Fruit fly (Drosophila melanogaster) whole organism, embryonic: ENCODE data around the gene SmydA-2.

ENCODE experiments used
- ATbp ChIP-seq: fragments of 200-800 bp; sonication (Bioruptor generic); optimal IDR thresholded peaks from 2 replicates; lab custom pipeline; 2017; ENCODE audit warnings: missing biosample characterization, mild to moderate bottlenecking, missing genetic modification characterization, missing genetic modification reagents
- Atf-2 ChIP-seq: fragments of 200-800 bp; sonication (Bioruptor generic); optimal IDR thresholded peaks from 2 replicates; lab custom pipeline; 2016; ENCODE audit warnings: missing biosample characterization, missing genetic modification characterization
- Awh ChIP-seq: fragments of 200-800 bp; sonication (Bioruptor generic); IDR thresholded peaks from 2 replicates; pipeline ENCODE4, ENCODE4 v1.3.6; 2022; ENCODE audit warnings: missing biosample characterization, missing genetic modification characterization
- CG1024 ChIP-seq: fragments of 200-800 bp; sonication (Bioruptor generic); IDR thresholded peaks from 2 replicates; pipeline ENCODE4 v1.3.6; 2022; ENCODE audit warnings: missing biosample characterization, missing genetic modification characterization
- CG11696 ChIP-seq: fragments of 200-800 bp; sonication (Bioruptor generic); IDR thresholded peaks from 2 replicates; pipeline ENCODE4 v1.3.6; 2022; ENCODE audit warnings: missing biosample characterization, missing genetic modification characterization
- CG12071 ChIP-seq: fragments of 200-800 bp; sonication (Bioruptor generic); optimal IDR thresholded peaks from 3 replicates; lab custom pipeline; 2018; ENCODE audit warnings: missing biosample characterization, mild to moderate bottlenecking, missing genetic modification characterization
- CG12155 ChIP-seq: fragments of 200-800 bp; sonication (Bioruptor generic); optimal IDR thresholded peaks from 3 replicates; lab custom pipeline; 2016; ENCODE audit warnings: missing biosample characterization, missing genetic modification characterization
- CG12299 ChIP-seq: fragments of 200-800 bp; sonication (Bioruptor generic); optimal IDR thresholded peaks from 2 replicates; lab custom pipeline; 2018; ENCODE audit warnings: missing biosample characterization, mild to moderate bottlenecking, missing genetic modification characterization
- CG15601 ChIP-seq: fragments of 200-800 bp; sonication (Bioruptor generic); optimal IDR thresholded peaks from 3 replicates; lab custom pipeline; 2019; ENCODE audit warnings: missing biosample characterization, mild to moderate bottlenecking, missing genetic modification characterization, moderate library complexity
- CG16813 ChIP-seq: fragments of 200-800 bp; sonication (Bioruptor generic); IDR thresholded peaks from 3 replicates; pipeline ENCODE4 v1.3.6; 2022; ENCODE audit warnings: missing biosample characterization, missing genetic modification characterization; ENCODE audit not compliant: partially characterized antibody
- CG17186 ChIP-seq: fragments of 200-800 bp; sonication (Bioruptor generic); optimal IDR thresholded peaks from 3 replicates; lab custom pipeline; 2017; ENCODE audit warnings: missing biosample characterization, missing genetic modification reagents, missing genetic modification characterization
- CG17359 ChIP-seq: fragments of 200-800 bp; sonication (Bioruptor generic); optimal IDR thresholded peaks from 3 replicates; lab custom pipeline; 2018; ENCODE audit warnings: missing biosample characterization, mild to moderate bottlenecking, missing genetic modification characterization, moderate library complexity
- CG17361 ChIP-seq: fragments of 200-800 bp; sonication (Bioruptor generic); IDR thresholded peaks from 3 replicates; pipeline ENCODE4 v1.3.6; 2022; ENCODE audit warnings: missing biosample characterization, missing genetic modification characterization
- CG1832 ChIP-seq: fragments of 200-800 bp; sonication (Bioruptor generic); optimal IDR thresholded peaks from 2 replicates; lab custom pipeline; 2017; ENCODE audit warnings: missing biosample characterization, mild to moderate bottlenecking, missing genetic modification characterization, inconsistent platforms
- CG2116 ChIP-seq: fragments of 200-800 bp; sonication (Bioruptor generic); optimal IDR thresholded peaks from 3 replicates; lab custom pipeline; 2018; ENCODE audit warnings: missing biosample characterization, mild to moderate bottlenecking, missing genetic modification characterization
- CG31224 ChIP-seq: fragments of 200-800 bp; sonication (Bioruptor generic); IDR thresholded peaks from 2 replicates; pipeline ENCODE4 v1.3.6; 2022; ENCODE audit warnings: missing biosample characterization, missing genetic modification characterization
- CG32532 ChIP-seq: fragments of 200-800 bp; sonication (Bioruptor generic); IDR thresholded peaks from 2 replicates; pipeline ENCODE4 v1.3.6; 2022; ENCODE audit warnings: missing biosample characterization, missing genetic modification characterization
- CG32767 ChIP-seq: fragments of 200-800 bp; sonication (Bioruptor generic); IDR thresholded peaks from 2 replicates; pipeline ENCODE4 v1.3.6; 2022; ENCODE audit warnings: missing biosample characterization, missing genetic modification characterization
- CG32772 ChIP-seq: fragments of 200-800 bp; sonication (Bioruptor generic); IDR thresholded peaks from 2 replicates; pipeline ENCODE4 v1.3.6; 2022; ENCODE audit warnings: missing biosample characterization, missing genetic modification characterization
- CG33213 ChIP-seq: fragments of 200-800 bp; sonication (Bioruptor generic); optimal IDR thresholded peaks from 3 replicates; lab custom pipeline; 2016; ENCODE audit warnings: missing biosample characterization, missing genetic modification characterization
- CG3407 ChIP-seq: fragments of 200-800 bp; sonication (Bioruptor generic); optimal IDR thresholded peaks from 2 replicates; lab custom pipeline; 2018; ENCODE audit warnings: missing biosample characterization, mild to moderate bottlenecking, missing genetic modification characterization
- CG4707 ChIP-seq: fragments of 200-800 bp; sonication (Bioruptor generic); optimal IDR thresholded peaks from 2 replicates; lab custom pipeline; 2018; ENCODE audit warnings: missing biosample characterization, mild to moderate bottlenecking, missing genetic modification characterization, moderate library complexity
- CG8388 ChIP-seq: fragments of 200-800 bp; sonication (Bioruptor generic); optimal IDR thresholded peaks from 2 replicates; lab custom pipeline; 2019; ENCODE audit warnings: missing biosample characterization, mild to moderate bottlenecking, missing genetic modification characterization, moderate library complexity
- CrebB ChIP-seq: fragments of 200-800 bp; sonication (Bioruptor generic); optimal IDR thresholded peaks from 3 replicates; lab custom pipeline; 2018; ENCODE audit warnings: missing biosample characterization, mild to moderate bottlenecking, missing genetic modification characterization
- Dref ChIP-seq: fragments of 200-800 bp; sonication (Bioruptor generic); IDR thresholded peaks from 2 replicates; pipeline ENCODE4 v1.3.6; 2022; ENCODE audit warnings: missing biosample characterization, missing genetic modification characterization
- Elba2 ChIP-seq: fragments of 200-800 bp; sonication (Bioruptor generic); optimal IDR thresholded peaks from 3 replicates; lab custom pipeline; 2016; ENCODE audit warnings: missing biosample characterization, missing genetic modification characterization
- Fer1 ChIP-seq: fragments of 200-800 bp; sonication (Bioruptor generic); optimal IDR thresholded peaks from 2 replicates; lab custom pipeline; 2017; ENCODE audit warnings: missing biosample characterization, mild to moderate bottlenecking, missing genetic modification characterization
- Gsc ChIP-seq: fragments of 200-800 bp; sonication (Bioruptor generic); IDR thresholded peaks from 2 replicates; pipeline ENCODE4 v1.3.6; 2022; ENCODE audit warnings: missing biosample characterization, missing genetic modification characterization
- Lim3 ChIP-seq: fragments of 200-800 bp; sonication (Bioruptor generic); IDR thresholded peaks from 2 replicates; pipeline ENCODE4 v1.3.6; 2022; ENCODE audit warnings: missing biosample characterization, missing genetic modification characterization
- Nf-YC ChIP-seq: fragments of 200-800 bp; optimal IDR thresholded peaks from 3 replicates; lab custom pipeline; 2019; ENCODE audit warnings: missing biosample characterization, mild to moderate bottlenecking, missing genetic modification characterization, moderate library complexity
- Oli ChIP-seq: fragments of 200-800 bp; sonication (Bioruptor generic); optimal IDR thresholded peaks from 2 replicates; lab custom pipeline; 2018; ENCODE audit warnings: missing biosample characterization, mild to moderate bottlenecking, missing genetic modification characterization, moderate library complexity
- abd-A ChIP-seq: fragments of 200-800 bp; sonication (Bioruptor generic); optimal IDR thresholded peaks from 3 replicates; lab custom pipeline; 2019; ENCODE audit warnings: missing biosample characterization, mild to moderate bottlenecking, missing genetic modification characterization, moderate library complexity
- ap ChIP-seq: fragments of 200-800 bp; sonication (Bioruptor generic); IDR thresholded peaks from 2 replicates; pipeline ENCODE4 v1.3.6; 2022; ENCODE audit warnings: missing biosample characterization, missing genetic modification characterization
- bcd ChIP-seq: fragments of 200-800 bp; sonication (Bioruptor generic); optimal IDR thresholded peaks from 2 replicates; lab custom pipeline; 2017; ENCODE audit warnings: missing biosample characterization, mild to moderate bottlenecking, missing genetic modification characterization
- bsh ChIP-seq, 2 experiments: fragments of 200-800 bp; sonication (Bioruptor generic); optimal IDR thresholded peaks; 2 replicates each; lab custom pipeline; 2017 to 2018; ENCODE audit warnings: mild to moderate bottlenecking in 2 of 2, missing biosample characterization in 2 of 2, missing genetic modification characterization in 2 of 2, moderate library complexity in 1 of 2
- dmrt11E ChIP-seq: fragments of 200-800 bp; sonication (Bioruptor generic); optimal IDR thresholded peaks from 3 replicates; lab custom pipeline; 2018; ENCODE audit warnings: missing biosample characterization, mild to moderate bottlenecking, missing genetic modification characterization, moderate library complexity
- gcm2 ChIP-seq: fragments of 200-800 bp; sonication (Bioruptor generic); optimal IDR thresholded peaks from 2 replicates; lab custom pipeline; 2016; ENCODE audit warnings: missing biosample characterization, missing genetic modification characterization
- gro ChIP-seq: fragments of 200-800 bp; sonication (Bioruptor generic); optimal IDR thresholded peaks from 2 replicates; lab custom pipeline; 2016; ENCODE audit warnings: missing biosample characterization, missing genetic modification characterization
- her ChIP-seq: fragments of 200-800 bp; sonication (Bioruptor generic); optimal IDR thresholded peaks from 2 replicates; lab custom pipeline; 2016; ENCODE audit warnings: missing biosample characterization, missing genetic modification characterization
- kay ChIP-seq: fragments of 200-800 bp; sonication (Bioruptor generic); optimal IDR thresholded peaks from 2 replicates; lab custom pipeline; 2016; ENCODE audit warnings: missing biosample characterization, missing genetic modification characterization
- nerfin-1 ChIP-seq: fragments of 200-800 bp; sonication (Bioruptor generic); optimal IDR thresholded peaks from 3 replicates; lab custom pipeline; 2019; ENCODE audit warnings: missing biosample characterization, mild to moderate bottlenecking, missing genetic modification characterization, moderate library complexity
- nerfin-2 ChIP-seq: fragments of 200-800 bp; sonication (Bioruptor generic); IDR thresholded peaks from 2 replicates; pipeline ENCODE4 v1.3.6; 2022; ENCODE audit warnings: missing biosample characterization, missing genetic modification characterization; ENCODE audit not compliant: partially characterized antibody
- pan ChIP-seq, 4 experiments: fragments of >200 bp in 3 of 4; fragments of 200-800 bp in 1 of 4; sonication (Bioruptor generic) in 1 of 4; optimal IDR thresholded peaks in 3 of 4; IDR thresholded peaks in 1 of 4; 2 replicates each; pipeline versions ENCODE4 v1.3.6 to Lab custom; 2017 to 2022; ENCODE audit warnings: missing biosample characterization in 2 of 4, missing genetic modification characterization in 2 of 4, mixed read lengths in 1 of 4
- pho ChIP-seq: fragments of 200-800 bp; sonication (Bioruptor generic); optimal IDR thresholded peaks from 2 replicates; lab custom pipeline; 2016; ENCODE audit warnings: missing biosample characterization, missing genetic modification characterization
- pnt ChIP-seq: fragments of 200-800 bp; sonication (Bioruptor generic); optimal IDR thresholded peaks from 3 replicates; lab custom pipeline; 2016; ENCODE audit warnings: missing biosample characterization, missing genetic modification characterization
- pzg ChIP-seq: fragments of 200-800 bp; sonication (Bioruptor generic); optimal IDR thresholded peaks from 3 replicates; lab custom pipeline; 2018; ENCODE audit warnings: missing biosample characterization, mild to moderate bottlenecking, missing genetic modification characterization, moderate library complexity
- rib ChIP-seq: fragments of 200-800 bp; sonication (Bioruptor generic); IDR thresholded peaks from 2 replicates; pipeline ENCODE4 v1.3.6; 2022; ENCODE audit warnings: missing biosample characterization, missing genetic modification characterization
- row ChIP-seq: fragments of 200-800 bp; sonication (Bioruptor generic); IDR thresholded peaks from 3 replicates; pipeline ENCODE4 v1.3.6; 2022; ENCODE audit warnings: missing biosample characterization, missing genetic modification characterization
- zen ChIP-seq: fragments of 200-800 bp; sonication (Bioruptor generic); optimal IDR thresholded peaks from 3 replicates; lab custom pipeline; 2018; ENCODE audit warnings: missing biosample characterization, mild to moderate bottlenecking, missing genetic modification characterization, moderate library complexity

SmydA-2 gene

dm6 chr3L:18996030-18996773 lies 6.8 kb downstream of the SmydA-2 start (continued):
- TF ChIP-seq ATbp (GFP tag; lab: Kevin White, UChicago) (peak; percentile 27), CG17361 (peak; percentile 91), CG2116 (GFP tag; lab: Kevin White, UChicago) (no peak), Atf-2 (peak; percentile 54), gro (GFP tag; lab: Kevin White, UChicago) (peak; percentile 17), zen (tag; lab: Kevin White, UChicago) (no peak), CG31224 (GFP tag; lab: Robert Waterston, UW) (peak; percentile 74), CG8388 (GFP tag; lab: Kevin White, UChicago) (peak; percentile 55), her (GFP tag; lab: Kevin White, UChicago) (no peak), Dref (GFP tag; lab: Robert Waterston, UW) (no peak), ap (GFP tag; lab: Robert Waterston, UW) (no peak), CG3407 (GFP tag; lab: Kevin White, UChicago) (no peak), CG17186 (GFP tag; lab: Kevin White, UChicago) (no peak), CG32767 (GFP tag; lab: Robert Waterston, UW) (no peak), CG12071 (GFP tag; lab: Kevin White, UChicago) (no peak), row (GFP tag; lab: Robert Waterston, UW) (peak; percentile 85), CG17359 (peak; percentile 54), pan (optimal IDR thresholded peaks at IDR 0.05; lab: Kevin White, UChicago) (no peak), pan (GFP tag; optimal IDR thresholded peaks at IDR 0.05 in 1 of 2, IDR thresholded peaks at IDR 0.05 in 1 of 2) (peak in 1 of 2 experiments; percentile 59), abd-A (tag; lab: Kevin White, UChicago) (peak; percentile 97), bcd (GFP tag; lab: Kevin White, UChicago) (peak; percentile 81), rib (GFP tag; lab: Robert Waterston, UW) (no peak), dmrt11E (tag; lab: Kevin White, UChicago) (no peak), CG4707 (GFP tag; lab: Kevin White, UChicago) (no peak), pnt (peak; percentile 60), nerfin-2 (GFP tag; lab: Robert Waterston, UW) (no peak), CG11696 (peak; percentile 35; the same call in 1 of the 2 replicates), CG32532 (GFP tag; lab: Robert Waterston, UW) (peak; percentile 81), CG32772 (GFP tag; lab: Robert Waterston, UW) (peak; percentile 52; the same call in 1 of the 2 replicates), Gsc (no peak), bsh (GFP tag; optimal IDR thresholded peaks at IDR 0.05; lab: Kevin White, UChicago) (peak in 1 of 2 experiments; percentile 31), Oli (tag; lab: Kevin White, UChicago) (peak; percentile 79), nerfin-1 (no peak), CG15601 (no peak), CG12299 (tag; lab: Kevin White, UChicago) (no peak), Fer1 (GFP tag; lab: Kevin White, UChicago) (peak; percentile 23), Elba2 (no peak), kay (peak; percentile 35), CG33213 (peak; percentile 30), CrebB (tag; lab: Kevin White, UChicago) (no peak), Lim3 (no peak), Awh (GFP tag; lab: Robert Waterston, UW) (no peak), Nf-YC (tag; lab: Kevin White, UChicago) (no peak), CG12155 (GFP tag; lab: Kevin White, UChicago) (peak; percentile 51), CG1024 (GFP tag; lab: Robert Waterston, UW) (0 out of 2 replicates have a peak, but pooled peaks have one; percentile 24), pzg (GFP tag; lab: Kevin White, UChicago) (peak; percentile 9), gcm2 (GFP tag; lab: Kevin White, UChicago) (no peak), CG1832 (GFP tag; lab: Kevin White, UChicago) (no peak), CG16813 (0 out of 3 replicates have a peak, but pooled peaks have one; percentile 16), pho (GFP tag; lab: Kevin White, UChicago) (peak; percentile 76)
